Worm (Caenorhabditis elegans): ENCODE measurements around the gene ZC204.6.
"Not testable (repeated sequence)": the region's sequence is repeated elsewhere in the genome, so short reads cannot be mapped to it uniquely, and the experiment has no call there.

ZC204.6 gene

DNA sequence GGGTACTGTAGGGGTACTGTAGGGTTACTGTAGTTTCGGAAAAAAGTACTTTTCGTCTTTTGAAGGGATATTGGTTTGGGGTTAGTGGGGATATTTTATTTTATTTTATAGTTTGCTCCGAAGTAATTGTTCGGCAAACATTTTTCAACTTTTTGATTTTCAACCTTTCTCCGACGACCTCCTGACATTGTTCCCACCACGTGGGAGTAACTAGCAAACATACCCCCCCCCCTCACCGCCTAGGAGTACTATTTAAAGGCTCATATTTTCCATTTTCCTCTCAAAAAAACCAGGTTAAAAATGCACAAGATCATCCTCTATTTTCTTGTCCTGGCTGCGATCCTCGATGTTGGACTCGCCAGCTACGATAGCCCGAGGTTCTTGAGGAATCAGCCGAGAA, 21.4 kb upstream of the ZC204.6 start, which contains the start of gene srlf-29:
srlf-29 (plus strand) TSS at position 301 of the 400 bp plus-strand sequence.
- no peak for TF ChIP-seq unc-55 (GFP tag; optimal IDR thresholded peaks at IDR 0.05)
- TF ChIP-seq ceh-30 (tag; optimal IDR thresholded peaks at IDR 0.05): no peak
- no peak for TF ChIP-seq ceh-19 (GFP tag; optimal IDR thresholded peaks at IDR 0.05)
- no peak for TF ChIP-seq Y22D7AL.16 (tag; optimal IDR thresholded peaks at IDR 0.05)
- TF ChIP-seq odd-2 (tag; optimal IDR thresholded peaks at IDR 0.05): no peak
- TF ChIP-seq che-1 (tag; optimal IDR thresholded peaks at IDR 0.05): no peak
- no peak for TF ChIP-seq pros-1 (tag; optimal IDR thresholded peaks at IDR 0.05)
- TF ChIP-seq eyg-1 (tag; optimal IDR thresholded peaks at IDR 0.05): no peak
- no peak for TF ChIP-seq madf-2 (tag; optimal IDR thresholded peaks at IDR 0.05)
- no peak for TF ChIP-seq dmd-4 (tag; optimal IDR thresholded peaks at IDR 0.05; ENCODE audit: borderline replicate concordance)

- peak; percentile 15 for TF ChIP-seq tbx-2 (tag; optimal IDR thresholded peaks at IDR 0.05)
- no peak for TF ChIP-seq pqm-1 (tag; optimal IDR thresholded peaks at IDR 0.05)
- TF ChIP-seq hlh-30 (tag; optimal IDR thresholded peaks at IDR 0.05; ENCODE audit: insufficient read depth): peak; percentile 42
- peak; percentile 25 for TF ChIP-seq ref-2 (tag; optimal IDR thresholded peaks at IDR 0.05)
- TF ChIP-seq hlh-8 (tag; optimal IDR thresholded peaks at IDR 0.05): no peak
- TF ChIP-seq elt-2 (tag; optimal IDR thresholded peaks at IDR 0.05): peak; percentile 40
Observed at ce11 chrII:1663516-1663915, 18.9 kb upstream of the ZC204.6 start, which contains the start of gene duxl-1. Gene duxl-1 (plus strand): TSS chrII:1663699.

DNA sequence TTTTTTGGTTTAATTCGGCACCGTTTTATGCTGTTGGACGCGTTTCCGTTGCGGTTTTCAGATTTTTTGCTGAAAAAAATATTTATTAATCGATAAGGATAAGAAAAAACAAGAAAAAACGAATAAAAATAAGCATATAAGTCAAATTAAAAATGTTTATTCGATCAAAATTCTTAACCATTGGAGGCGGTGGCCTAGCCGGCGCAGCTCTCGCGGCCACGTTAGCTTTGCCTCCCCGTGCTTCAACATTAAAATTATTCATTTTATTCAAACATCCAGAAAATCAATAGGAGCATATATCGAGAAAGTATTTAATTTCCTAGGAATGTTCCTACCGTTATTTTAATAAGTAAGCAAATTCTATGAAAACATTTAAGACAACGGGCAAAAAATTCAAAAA, 18.3 kb upstream of the ZC204.6 start, which contains the start of gene ZC204.14:
ZC204.14 (minus strand) TSS at position 69 of the 400 bp plus-strand sequence.
- TF ChIP-seq ceh-9 (tag; optimal IDR thresholded peaks at IDR 0.05) (no peak), K09A11.1 (tag; optimal IDR thresholded peaks at IDR 0.05; ENCODE audit: insufficient read depth) (no peak), tbx-7 (tag; optimal IDR thresholded peaks at IDR 0.05) (no peak), pros-1 (tag; optimal IDR thresholded peaks at IDR 0.05) (no peak), unc-42 (tag; optimal IDR thresholded peaks at IDR 0.05) (no peak), sox-2 (GFP tag; IDR thresholded peaks at IDR 0.05) (no peak), C08G9.2 (tag; optimal IDR thresholded peaks at IDR 0.05) (no peak), npax-4 (tag; optimal IDR thresholded peaks at IDR 0.05) (no peak), ceh-2 (tag; optimal IDR thresholded peaks at IDR 0.05) (no peak), tbx-2 (tag; optimal IDR thresholded peaks at IDR 0.05) (no peak), lim-6 (tag; optimal IDR thresholded peaks at IDR 0.05) (no peak), unc-55 (GFP tag; optimal IDR thresholded peaks at IDR 0.05) (no peak), K02D7.2 (tag; optimal IDR thresholded peaks at IDR 0.05) (no peak), ceh-48 (tag; optimal IDR thresholded peaks at IDR 0.05) (no peak), unc-86 (tag; optimal IDR thresholded peaks at IDR 0.05) (no peak), pha-4 (tag; optimal IDR thresholded peaks at IDR 0.05) (no peak), lin-11 (tag; optimal IDR thresholded peaks at IDR 0.05) (no peak), mec-3 (tag; optimal IDR thresholded peaks at IDR 0.05; ENCODE audit: borderline replicate concordance) (no peak), ceh-31 (tag; optimal IDR thresholded peaks at IDR 0.05) (no peak), syd-9 (tag; optimal IDR thresholded peaks at IDR 0.05) (no peak)

DNA sequence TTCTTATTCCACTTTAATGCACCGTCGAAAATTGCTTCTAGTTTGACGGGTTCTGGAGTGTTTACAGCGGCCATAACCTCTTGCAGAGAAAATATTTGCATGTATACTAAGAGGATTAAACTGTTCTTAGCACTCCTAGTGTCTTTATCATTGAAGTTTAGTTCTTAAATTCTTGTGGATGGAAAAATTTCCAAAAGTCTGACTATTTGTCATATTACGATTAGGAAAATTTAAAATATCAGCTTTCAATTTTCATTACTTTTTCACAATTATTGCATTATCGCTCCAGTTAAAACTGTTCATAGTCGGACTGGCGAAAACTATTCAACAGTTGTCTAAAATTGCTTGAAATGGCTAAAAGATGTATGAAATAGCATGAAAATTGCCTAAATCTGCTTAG, 16.3 kb upstream of the ZC204.6 start, which contains the start of gene ZC204.13:
ZC204.13 (minus strand) TSS at position 101 of the 400 bp plus-strand sequence.
- not testable (repeated sequence) for TF ChIP-seq K09A11.1 (tag; optimal IDR thresholded peaks at IDR 0.05; ENCODE audit: insufficient read depth); unc-42 (tag; optimal IDR thresholded peaks at IDR 0.05); ceh-18 (tag; optimal IDR thresholded peaks at IDR 0.05)

- TF ChIP-seq elt-2 (tag; optimal IDR thresholded peaks at IDR 0.05): peak; percentile 16
Observed at ce11 chrII:1659729-1660128, 15.1 kb upstream of the ZC204.6 start.

Measured in whole organism, late embryonic.